Fruit fly (Drosophila melanogaster) whole organism: Measurements from ENCODE around the gene Faf2.

Experiments
- CG8478 ChIP-seq: fragments of >200 bp; optimal IDR thresholded peaks from 2 replicates; lab custom pipeline; 2018; ENCODE audit warnings: inconsistent platforms
- Dll ChIP-seq: fragments of >200 bp; optimal IDR thresholded peaks from 2 replicates; lab custom pipeline; 2017
- EcR ChIP-seq, 2 experiments: fragments of >200 bp; optimal IDR thresholded peaks; 2 replicates each; lab custom pipeline; 2017; ENCODE audit warnings: missing biosample characterization in 2 of 2, missing genetic modification characterization in 2 of 2, missing genetic modification reagents in 2 of 2
- pan ChIP-seq: fragments of >200 bp; optimal IDR thresholded peaks from 2 replicates; lab custom pipeline; 2017
- psq ChIP-seq: fragments of >200 bp; optimal IDR thresholded peaks from 2 replicates; lab custom pipeline; 2017
- usp ChIP-seq: fragments of >200 bp; optimal IDR thresholded peaks from 2 replicates; lab custom pipeline; 2017; ENCODE audit warnings: missing biosample characterization, missing genetic modification characterization, mixed read lengths

The Faf2 gene

dm6 chr2L:18708239-18708891 is at the start of gene Faf2, which contains the start of gene Grip71:
TSS of gene Faf2 (minus strand) at chr2L:18708688.
TSS of gene Grip71 (plus strand) at chr2L:18708846.
- no peak for TF ChIP-seq pan (lab: Kevin White, UChicago)

DNA sequence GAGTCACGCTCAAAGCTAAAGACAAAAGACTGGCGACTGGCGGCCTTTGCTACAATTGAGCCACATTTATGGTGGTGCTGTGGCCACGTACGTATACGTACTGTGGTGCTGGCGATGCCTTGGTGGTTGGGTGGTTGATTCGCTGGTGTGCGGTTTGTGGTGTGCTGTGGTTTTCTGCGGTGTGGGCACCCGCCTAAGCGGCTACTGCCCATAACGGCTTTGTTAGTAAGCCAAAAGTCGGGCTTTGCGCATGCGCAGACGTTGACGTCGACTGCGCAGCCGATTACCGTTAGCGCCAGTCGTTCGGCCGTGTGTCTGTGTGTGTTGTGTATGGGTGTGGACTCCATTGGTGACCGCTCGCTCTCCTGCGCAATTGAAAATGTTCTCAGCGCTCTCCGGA is 44.8 kb upstream of the Faf2 start:
- TF ChIP-seq Dll (lab: Kevin White, UChicago) (no peak), CG8478 (lab: Kevin White, UChicago) (no peak), usp (GFP tag; lab: Kevin White, UChicago) (no peak)

DNA sequence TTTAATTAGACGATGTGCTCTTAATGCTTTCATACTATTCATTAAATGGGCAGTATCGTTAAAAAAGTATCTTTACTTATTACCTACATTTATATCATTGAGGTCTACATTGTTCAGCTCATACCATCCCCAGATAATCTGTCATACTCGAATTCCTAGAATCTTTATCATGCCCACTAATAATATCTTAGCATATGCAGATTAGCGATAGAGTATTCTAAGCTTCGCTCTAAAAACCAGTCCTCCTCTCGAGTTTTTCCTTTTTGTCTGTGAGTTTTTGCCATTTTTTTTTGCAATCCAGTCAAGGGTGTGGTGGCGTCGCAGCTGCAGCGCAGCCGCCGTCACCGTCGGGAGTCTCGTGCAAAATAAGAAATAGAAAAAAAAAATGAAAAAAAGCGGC is 44.3 kb upstream of the Faf2 start:
- TF ChIP-seq CG8478 (lab: Kevin White, UChicago) (no peak), usp (GFP tag; lab: Kevin White, UChicago) (no peak), EcR (GFP tag; optimal IDR thresholded peaks at IDR 0.05; lab: Kevin White, UChicago) (no peak), psq (lab: Kevin White, UChicago) (no peak), pan (lab: Kevin White, UChicago) (no peak), Dll (lab: Kevin White, UChicago) (no peak)

dm6 chr2L:18752038-18752437 is 43.5 kb upstream of the Faf2 start:
- TF ChIP-seq usp (GFP tag; lab: Kevin White, UChicago) (no peak), Dll (lab: Kevin White, UChicago) (no peak), pan (lab: Kevin White, UChicago) (no peak), psq (lab: Kevin White, UChicago) (no peak), CG8478 (lab: Kevin White, UChicago) (no peak), EcR (GFP tag; optimal IDR thresholded peaks at IDR 0.05; lab: Kevin White, UChicago) (no peak)

dm6 chr2L:18751337-18751736 is 42.8 kb upstream of the Faf2 start:
- TF ChIP-seq pan (lab: Kevin White, UChicago) (no peak), EcR (GFP tag; optimal IDR thresholded peaks at IDR 0.05; lab: Kevin White, UChicago) (no peak), psq (lab: Kevin White, UChicago) (no peak), Dll (lab: Kevin White, UChicago) (no peak), usp (GFP tag; lab: Kevin White, UChicago) (no peak), CG8478 (lab: Kevin White, UChicago) (no peak)

dm6 chr2L:18746694-18747093 is 38.2 kb upstream of the Faf2 start:
- TF ChIP-seq psq (lab: Kevin White, UChicago) (no peak), usp (GFP tag; lab: Kevin White, UChicago) (no peak)

DNA sequence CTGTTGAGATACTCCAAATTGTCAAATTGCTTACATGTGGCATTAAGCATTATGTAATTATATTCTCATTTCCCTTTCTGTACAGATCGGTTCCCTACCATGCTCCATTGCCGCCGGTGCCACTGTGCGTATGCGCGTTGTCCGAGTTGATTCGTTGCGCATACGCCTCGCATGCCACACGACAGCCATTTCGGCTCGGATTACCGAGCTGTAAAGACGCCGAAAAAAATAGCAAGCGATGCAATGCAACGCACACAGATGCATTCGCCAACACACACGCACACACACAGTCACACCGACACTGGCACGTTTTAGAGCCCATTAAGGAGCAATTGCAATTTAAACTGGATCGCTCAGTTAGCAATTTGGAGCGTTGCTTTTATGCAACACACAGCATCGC is 37.0 kb upstream of the Faf2 start:
- TF ChIP-seq CG8478 (lab: Kevin White, UChicago) (no peak), Dll (lab: Kevin White, UChicago) (no peak)

dm6 chr2L:18743896-18744295 is 35.4 kb upstream of the Faf2 start:
- TF ChIP-seq pan (lab: Kevin White, UChicago) (no peak), usp (GFP tag; lab: Kevin White, UChicago) (no peak), EcR (GFP tag; optimal IDR thresholded peaks at IDR 0.05; lab: Kevin White, UChicago) (no peak)

- no peak for TF ChIP-seq psq (lab: Kevin White, UChicago)
- TF ChIP-seq CG8478 (lab: Kevin White, UChicago), result no peak
- no peak for TF ChIP-seq usp (GFP tag; lab: Kevin White, UChicago)
- TF ChIP-seq Dll (lab: Kevin White, UChicago), result no peak
- no peak for TF ChIP-seq EcR (GFP tag; optimal IDR thresholded peaks at IDR 0.05; lab: Kevin White, UChicago)
Measured at dm6 chr2L:18742710-18743109, 34.2 kb upstream of the Faf2 start.

DNA sequence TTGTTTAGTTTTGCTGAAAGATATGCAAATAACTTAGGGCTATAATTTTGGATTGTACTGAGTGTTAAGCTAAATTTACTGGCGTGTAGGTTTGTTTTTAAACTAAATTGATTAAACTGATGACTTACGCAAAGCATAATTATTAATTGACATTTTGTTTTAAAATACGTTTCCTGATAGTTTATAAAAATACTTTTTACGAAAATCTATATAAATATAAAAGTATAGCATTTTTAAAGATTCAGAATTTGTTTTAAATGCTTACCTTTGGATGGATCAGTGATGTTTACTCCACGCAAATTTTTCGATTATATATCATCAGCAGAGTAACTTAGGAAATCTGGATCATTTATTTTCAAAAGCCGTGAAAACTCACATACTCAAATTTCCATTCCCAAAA is 31.5 kb upstream of the Faf2 start, which contains the start of the genes CG42752 and CG15167:
TSS of gene CG42752 (minus strand) at position 101 of the 400 bp plus-strand sequence.
TSS of gene CG15167 (plus strand) at position 349 of the 400 bp plus-strand sequence.
- no peak for TF ChIP-seq usp (GFP tag; lab: Kevin White, UChicago)
- no peak for TF ChIP-seq pan (lab: Kevin White, UChicago)
- TF ChIP-seq EcR (GFP tag; optimal IDR thresholded peaks at IDR 0.05; lab: Kevin White, UChicago), result no peak
- TF ChIP-seq CG8478 (lab: Kevin White, UChicago), result no peak
- TF ChIP-seq Dll (lab: Kevin White, UChicago), result no peak
- no peak for TF ChIP-seq psq (lab: Kevin White, UChicago)

DNA sequence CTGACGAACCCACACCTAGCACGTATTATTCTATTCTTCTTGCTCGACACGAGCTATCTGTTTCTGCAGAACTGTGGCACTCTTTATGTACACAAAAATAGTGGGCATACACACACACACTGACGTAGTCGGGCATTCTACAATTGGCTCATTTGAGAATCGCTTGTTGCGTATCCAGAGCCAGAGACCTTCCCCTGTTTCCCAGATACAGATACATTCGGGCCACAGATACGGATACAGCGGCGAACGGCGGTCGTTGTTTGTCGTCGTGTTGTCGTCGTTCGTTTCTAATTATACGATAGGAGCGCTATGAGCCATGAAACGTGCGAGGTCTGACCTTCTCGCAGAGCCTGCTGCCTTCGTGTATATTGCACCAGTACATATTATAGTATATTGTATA is 28.8 kb upstream of the Faf2 start:
- TF ChIP-seq EcR (GFP tag; optimal IDR thresholded peaks at IDR 0.05; lab: Kevin White, UChicago), result no peak

DNA sequence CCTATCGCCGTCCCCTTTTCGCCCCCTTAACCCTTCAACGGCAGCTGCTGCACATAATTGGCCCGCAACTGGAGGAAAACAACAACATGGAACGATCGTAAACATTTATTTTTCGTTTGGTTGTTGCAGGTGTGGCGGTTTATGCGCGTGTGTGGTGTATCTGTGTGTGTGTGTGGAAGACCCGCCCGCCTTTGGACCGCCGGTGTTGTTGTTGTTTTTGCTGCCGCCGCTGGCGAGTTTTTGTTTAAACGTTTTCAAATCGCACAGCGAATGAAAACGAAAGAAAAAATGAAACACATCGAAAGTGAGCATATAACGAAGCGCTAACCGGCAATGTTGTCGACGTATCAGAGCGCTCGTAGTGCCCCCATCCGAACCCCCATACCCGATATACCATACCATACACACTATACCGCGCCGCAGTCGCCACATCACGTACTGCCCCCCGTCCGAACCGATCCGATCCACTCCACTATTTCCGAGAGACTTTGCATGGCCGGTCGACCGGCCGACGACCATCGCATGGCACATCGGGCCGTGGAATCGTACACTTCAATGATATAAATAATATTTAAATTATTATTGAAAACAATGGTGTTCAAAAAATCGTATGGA is 27.2 kb upstream of the Faf2 start:
- TF ChIP-seq psq (lab: Kevin White, UChicago), result no peak
- no peak for TF ChIP-seq CG8478 (lab: Kevin White, UChicago)
- no peak for TF ChIP-seq usp (GFP tag; lab: Kevin White, UChicago)
- no peak for TF ChIP-seq Dll (lab: Kevin White, UChicago)
- no peak for TF ChIP-seq EcR (GFP tag; optimal IDR thresholded peaks at IDR 0.05; lab: Kevin White, UChicago)
- no peak for TF ChIP-seq pan (lab: Kevin White, UChicago)
